Worm (Caenorhabditis elegans): ENCODE measurements around the gene igeg-2.

- no peak for TF ChIP-seq ztf-23 (GFP tag; IDR thresholded peaks at IDR 0.05)
- no peak for TF ChIP-seq T22C8.4 (GFP tag; IDR thresholded peaks at IDR 0.05)
- no peak for TF ChIP-seq flt-1 (GFP tag; IDR thresholded peaks at IDR 0.05)
These were observed 20.9 kb upstream of the igeg-2 start for ce11 chrX:11467320-11467732.

Data from whole organism, midembryonic.